Worm (Caenorhabditis elegans) whole organism, L3 larva: ENCODE results near the gene C42D8.1.

Experiments used
- R02D3.7 ChIP-seq: fragments of 150-350 bp; optimal IDR thresholded peaks from 2 replicates; lab custom pipeline; 2014; ENCODE audit warnings: missing biosample characterization, missing genetic modification characterization
- ZK546.5 ChIP-seq: sonication (generic microtip); optimal IDR thresholded peaks from 2 replicates; lab custom pipeline; 2017; ENCODE audit warnings: missing biosample characterization, missing genetic modification characterization
- aly-2 ChIP-seq: fragments of 150-350 bp; optimal IDR thresholded peaks from 2 replicates; lab custom pipeline; 2014; ENCODE audit warnings: missing biosample characterization, missing genetic modification characterization
- ama-1 ChIP-seq: fragments of 150-350 bp; optimal IDR thresholded peaks from 2 replicates; lab custom pipeline; 2018
- ceh-16 ChIP-seq: sonication (generic microtip); optimal IDR thresholded peaks from 2 replicates; lab custom pipeline; 2017; ENCODE audit warnings: missing biosample characterization, missing genetic modification characterization
- ceh-28 ChIP-seq: fragments of 150-350 bp; optimal IDR thresholded peaks from 2 replicates; lab custom pipeline; 2014; ENCODE audit warnings: missing biosample characterization, missing genetic modification reagents, missing genetic modification characterization
- ceh-82 ChIP-seq: fragments of 150-350 bp; optimal IDR thresholded peaks from 2 replicates; lab custom pipeline; 2014; ENCODE audit warnings: missing biosample characterization, missing genetic modification characterization
- daf-12 ChIP-seq: fragments of 150-350 bp; optimal IDR thresholded peaks from 2 replicates; lab custom pipeline; 2014; ENCODE audit warnings: missing biosample characterization, missing genetic modification reagents, missing genetic modification characterization
- egl-27 ChIP-seq: sonication (generic microtip); optimal IDR thresholded peaks from 4 replicates; lab custom pipeline; 2017; ENCODE audit warnings: missing biosample characterization, missing genetic modification reagents, missing genetic modification characterization
- egl-5 ChIP-seq: fragments of 150-350 bp; optimal IDR thresholded peaks from 2 replicates; lab custom pipeline; 2017; ENCODE audit warnings: missing biosample characterization, missing genetic modification reagents, missing genetic modification characterization, inconsistent platforms
- elt-1 ChIP-seq: fragments of 150-350 bp; optimal IDR thresholded peaks from 2 replicates; lab custom pipeline; 2014; ENCODE audit warnings: missing biosample characterization, missing genetic modification characterization
- elt-2 ChIP-seq: sonication (generic microtip); optimal IDR thresholded peaks from 2 replicates; lab custom pipeline; 2016; ENCODE audit warnings: missing genetic modification reagents, mild to moderate bottlenecking, missing genetic modification characterization, missing compliant biosample characterization
- elt-3 ChIP-seq, 3 experiments: fragments of 150-350 bp in 1 of 3; sonication (generic microtip) in 2 of 3; optimal IDR thresholded peaks; 2 replicates in 2 of 3; 4 replicates in 1 of 3; lab custom pipeline; 2014 to 2017; ENCODE audit warnings: missing biosample characterization in 3 of 3, missing genetic modification characterization in 3 of 3
- eor-1 ChIP-seq, 2 experiments: fragments of 150-350 bp; optimal IDR thresholded peaks; 2 replicates each; lab custom pipeline; 2014 to 2018; ENCODE audit warnings: missing biosample characterization in 2 of 2, missing genetic modification characterization in 2 of 2
- fkh-10 ChIP-seq: sonication (generic microtip); optimal IDR thresholded peaks from 2 replicates; lab custom pipeline; 2017; ENCODE audit warnings: missing biosample characterization, missing genetic modification reagents, missing genetic modification characterization
- fkh-2 ChIP-seq: fragments of 150-350 bp; optimal IDR thresholded peaks from 2 replicates; lab custom pipeline; 2014; ENCODE audit warnings: missing biosample characterization, missing genetic modification reagents, missing genetic modification characterization
- fos-1 ChIP-seq: fragments of 150-350 bp; optimal IDR thresholded peaks from 2 replicates; lab custom pipeline; 2014; ENCODE audit warnings: missing biosample characterization, missing genetic modification characterization
- hmg-11 ChIP-seq: sonication (generic microtip); optimal IDR thresholded peaks from 2 replicates; lab custom pipeline; 2016; ENCODE audit warnings: missing genetic modification characterization, missing compliant biosample characterization
- jun-1 ChIP-seq: fragments of 150-350 bp; optimal IDR thresholded peaks from 2 replicates; lab custom pipeline; 2014; ENCODE audit warnings: missing biosample characterization, missing genetic modification reagents, missing genetic modification characterization
- lin-15B ChIP-seq: fragments of 150-350 bp; optimal IDR thresholded peaks from 2 replicates; lab custom pipeline; 2014; ENCODE audit warnings: missing biosample characterization, missing genetic modification characterization
- lin-39 ChIP-seq: fragments of 150-350 bp; optimal IDR thresholded peaks from 2 replicates; lab custom pipeline; 2018; ENCODE audit warnings: missing biosample characterization, missing genetic modification reagents, missing genetic modification characterization
- lsy-12 ChIP-seq: sonication (generic microtip); optimal IDR thresholded peaks from 2 replicates; lab custom pipeline; 2016; ENCODE audit warnings: mild to moderate bottlenecking, missing genetic modification characterization, missing compliant biosample characterization
- mdl-1 ChIP-seq: fragments of 150-350 bp; optimal IDR thresholded peaks from 2 replicates; lab custom pipeline; 2014; ENCODE audit warnings: missing biosample characterization, missing genetic modification characterization
- mml-1 ChIP-seq: fragments of 150-350 bp; sonication (generic microtip); optimal IDR thresholded peaks from 3 replicates; lab custom pipeline; 2014; ENCODE audit warnings: missing biosample characterization, missing genetic modification characterization
- nfya-1 ChIP-seq: sonication (generic microtip); optimal IDR thresholded peaks from 2 replicates; lab custom pipeline; 2017; ENCODE audit warnings: missing genetic modification characterization, mild to moderate bottlenecking, missing compliant biosample characterization, antibody characterized with exemption, moderate library complexity; ENCODE audit not compliant: insufficient read depth
- nhr-11 ChIP-seq: fragments of 150-350 bp; optimal IDR thresholded peaks from 2 replicates; lab custom pipeline; 2014; ENCODE audit warnings: missing biosample characterization, missing genetic modification characterization
- nhr-12 ChIP-seq: fragments of 150-350 bp; optimal IDR thresholded peaks from 2 replicates; lab custom pipeline; 2014; ENCODE audit warnings: missing biosample characterization, missing genetic modification characterization
- nhr-23 ChIP-seq: fragments of 150-350 bp; optimal IDR thresholded peaks from 2 replicates; lab custom pipeline; 2014; ENCODE audit warnings: missing biosample characterization, missing genetic modification reagents, missing genetic modification characterization
- nhr-237 ChIP-seq: fragments of 150-350 bp; optimal IDR thresholded peaks from 2 replicates; lab custom pipeline; 2014; ENCODE audit warnings: missing biosample characterization, missing genetic modification characterization
- nhr-25 ChIP-seq: sonication (generic microtip); optimal IDR thresholded peaks from 2 replicates; lab custom pipeline; 2017; ENCODE audit warnings: missing biosample characterization, missing genetic modification characterization
- nhr-28 ChIP-seq: fragments of 150-350 bp; optimal IDR thresholded peaks from 2 replicates; lab custom pipeline; 2014; ENCODE audit warnings: missing biosample characterization, missing genetic modification characterization
- nhr-43 ChIP-seq: sonication (generic microtip); optimal IDR thresholded peaks from 2 replicates; lab custom pipeline; 2016; ENCODE audit warnings: mild to moderate bottlenecking, missing genetic modification characterization, missing compliant biosample characterization; ENCODE audit not compliant: poor library complexity, severe bottlenecking
- nhr-67 ChIP-seq: fragments of 150-350 bp; optimal IDR thresholded peaks from 2 replicates; lab custom pipeline; 2014; ENCODE audit warnings: missing biosample characterization, missing genetic modification characterization
- nhr-76 ChIP-seq: fragments of 150-350 bp; sonication (generic microtip); optimal IDR thresholded peaks from 5 replicates; lab custom pipeline; 2014; ENCODE audit warnings: missing biosample characterization, missing genetic modification characterization
- nhr-77 ChIP-seq: fragments of 150-350 bp; optimal IDR thresholded peaks from 2 replicates; lab custom pipeline; 2014; ENCODE audit warnings: missing biosample characterization, missing genetic modification characterization
- pha-4 ChIP-seq: fragments of 150-350 bp; optimal IDR thresholded peaks from 2 replicates; lab custom pipeline; 2014; ENCODE audit warnings: missing biosample characterization, missing genetic modification reagents, missing genetic modification characterization
- pqm-1 ChIP-seq: fragments of 150-350 bp; optimal IDR thresholded peaks from 2 replicates; lab custom pipeline; 2017; ENCODE audit warnings: missing biosample characterization, missing genetic modification characterization, inconsistent platforms
- sea-2 ChIP-seq: fragments of 150-350 bp; sonication (generic microtip); optimal IDR thresholded peaks from 4 replicates; lab custom pipeline; 2014; ENCODE audit warnings: missing biosample characterization, missing genetic modification reagents, missing genetic modification characterization
- skn-1 ChIP-seq: fragments of 150-350 bp; optimal IDR thresholded peaks from 2 replicates; lab custom pipeline; 2014; ENCODE audit warnings: missing biosample characterization, missing genetic modification characterization
- snpc-4 ChIP-seq: fragments of 150-350 bp; optimal IDR thresholded peaks from 2 replicates; lab custom pipeline; 2014; ENCODE audit warnings: missing biosample characterization, missing genetic modification characterization
- tbx-2 ChIP-seq: sonication (generic microtip); optimal IDR thresholded peaks from 2 replicates; lab custom pipeline; 2016; ENCODE audit warnings: mild to moderate bottlenecking, missing genetic modification characterization, missing compliant biosample characterization
- unc-39 ChIP-seq: sonication (generic microtip); optimal IDR thresholded peaks from 4 replicates; lab custom pipeline; 2017; ENCODE audit warnings: missing biosample characterization, missing genetic modification characterization
- unc-62 ChIP-seq: fragments of 150-350 bp; sonication (generic microtip); optimal IDR thresholded peaks from 4 replicates; lab custom pipeline; 2014; ENCODE audit warnings: missing biosample characterization, missing genetic modification reagents, missing genetic modification characterization
- zag-1 ChIP-seq: fragments of 150-350 bp; optimal IDR thresholded peaks from 2 replicates; lab custom pipeline; 2014; ENCODE audit warnings: missing biosample characterization, missing genetic modification characterization
- ztf-11 ChIP-seq: fragments of 150-350 bp; optimal IDR thresholded peaks from 2 replicates; lab custom pipeline; 2014; ENCODE audit warnings: missing biosample characterization, missing genetic modification characterization
- ztf-4 ChIP-seq: fragments of 150-350 bp; optimal IDR thresholded peaks from 2 replicates; lab custom pipeline; 2014; ENCODE audit warnings: missing biosample characterization, missing genetic modification characterization

Gene C42D8.1

ce11 chrX:5116816-5117459, 7.6 kb downstream of the C42D8.1 start, which contains the start of gene apl-1 (continued):
- TF ChIP-seq fos-1 (tag; lab: Kevin White, UChicago) (no peak), snpc-4 (tag; lab: Kevin White, UChicago) (no peak), ceh-28 (tag; lab: Kevin White, UChicago) (peak; percentile 28)

ce11 chrX:5117571-5117970, 8.3 kb downstream of the C42D8.1 start:
- TF ChIP-seq fkh-10 (GFP tag; lab: Kevin White, UChicago) = peak; percentile 85
- no peak for TF ChIP-seq lin-39 (tag; lab: Kevin White, UChicago)

ce11 chrX:5119246-5119645, 9.9 kb downstream of the C42D8.1 start:
- TF ChIP-seq lin-39 (tag; lab: Kevin White, UChicago) (peak; percentile 28), pha-4 (tag; lab: Kevin White, UChicago) (peak; percentile 33), zag-1 (no peak), unc-62 (peak; percentile 50), snpc-4 (tag; lab: Kevin White, UChicago) (no peak), nhr-43 (tag; lab: Kevin White, UChicago) (peak; percentile 80), mml-1 (no peak), nhr-11 (no peak), fkh-10 (GFP tag; lab: Kevin White, UChicago) (no peak), ztf-4 (tag; lab: Kevin White, UChicago) (no peak), skn-1 (tag; lab: Kevin White, UChicago) (no peak), nhr-23 (tag; lab: Kevin White, UChicago) (peak; percentile 77), nhr-25 (tag; lab: Kevin White, UChicago) (peak; percentile 86), aly-2 (tag; lab: Kevin White, UChicago) (no peak), ama-1 (lab: Kevin White, UChicago) (peak; percentile 56), mdl-1 (tag; lab: Kevin White, UChicago) (peak; percentile 26), nhr-237 (tag; lab: Kevin White, UChicago) (no peak), pqm-1 (tag; lab: Kevin White, UChicago) (no peak), ztf-11 (tag; lab: Kevin White, UChicago) (no peak), nfya-1 (peak; percentile 51), fos-1 (tag; lab: Kevin White, UChicago) (no peak), R02D3.7 (no peak), nhr-12 (no peak), ceh-82 (tag; lab: Kevin White, UChicago) (no peak), ceh-28 (tag; lab: Kevin White, UChicago) (no peak), unc-39 (tag; lab: Kevin White, UChicago) (no peak), egl-5 (tag; lab: Kevin White, UChicago) (no peak), tbx-2 (tag; lab: Kevin White, UChicago) (no peak), nhr-67 (tag; lab: Kevin White, UChicago) (no peak), nhr-76 (tag; lab: Kevin White, UChicago) (no peak), daf-12 (no peak), lin-15B (tag; lab: Kevin White, UChicago) (no peak), fkh-2 (tag; lab: Kevin White, UChicago) (no peak), sea-2 (no peak), egl-27 (tag; lab: Kevin White, UChicago) (no peak), hmg-11 (tag; lab: Kevin White, UChicago) (no peak), jun-1 (peak; percentile 44), ZK546.5 (no peak), nhr-77 (no peak), nhr-28 (no peak), lsy-12 (tag; lab: Kevin White, UChicago) (peak; percentile 39), elt-1 (tag; lab: Kevin White, UChicago) (no peak), ceh-16 (tag; lab: Kevin White, UChicago) (no peak), eor-1 (tag; optimal IDR thresholded peaks at IDR 0.05; lab: Kevin White, UChicago) (no peak), elt-2 (tag; lab: Kevin White, UChicago) (peak; percentile 28), elt-3 (tag; optimal IDR thresholded peaks at IDR 0.05; lab: Kevin White, UChicago) (no peak)
- TF ChIP-seq, all 47 proteins: peak for 12
